Fruit fly (Drosophila melanogaster) whole organism, embryonic: ENCODE results near the gene MCU.

Experiments
- Antp ChIP-seq: fragments of 200-800 bp; sonication (Bioruptor generic); optimal IDR thresholded peaks from 3 replicates; lab custom pipeline; 2016; ENCODE audit warnings: missing biosample characterization, missing genetic modification characterization
- CG10543 ChIP-seq: fragments of 200-800 bp; sonication (Bioruptor generic); optimal IDR thresholded peaks from 3 replicates; lab custom pipeline; 2017; ENCODE audit warnings: missing biosample characterization, mild to moderate bottlenecking, missing genetic modification characterization, moderate library complexity
- CG11696 ChIP-seq: fragments of 200-800 bp; sonication (Bioruptor generic); IDR thresholded peaks from 2 replicates; pipeline ENCODE4 v1.3.6; 2022; ENCODE audit warnings: missing biosample characterization, missing genetic modification characterization
- CG12299 ChIP-seq: fragments of 200-800 bp; sonication (Bioruptor generic); optimal IDR thresholded peaks from 2 replicates; lab custom pipeline; 2018; ENCODE audit warnings: missing biosample characterization, mild to moderate bottlenecking, missing genetic modification characterization
- CG13287 ChIP-seq: fragments of 200-800 bp; sonication (Bioruptor generic); IDR thresholded peaks from 2 replicates; pipeline ENCODE4 v1.3.6; 2022; ENCODE audit warnings: missing biosample characterization, missing genetic modification characterization; ENCODE audit not compliant: partially characterized antibody
- CG14050 ChIP-seq: fragments of 200-800 bp; sonication (Bioruptor generic); IDR thresholded peaks from 3 replicates; pipeline ENCODE4 v1.3.6; 2022; ENCODE audit warnings: missing biosample characterization, missing genetic modification characterization
- CG15479 ChIP-seq: fragments of 200-800 bp; sonication (Bioruptor generic); optimal IDR thresholded peaks from 3 replicates; lab custom pipeline; 2019; ENCODE audit warnings: missing biosample characterization, mild to moderate bottlenecking, missing genetic modification characterization, moderate library complexity
- CG15514 ChIP-seq: fragments of 200-800 bp; sonication (Bioruptor generic); optimal IDR thresholded peaks from 3 replicates; lab custom pipeline; 2017; ENCODE audit warnings: missing biosample characterization, missing genetic modification characterization, mild to moderate bottlenecking, moderate library complexity, missing genetic modification reagents
- CG17829 ChIP-seq: fragments of 200-800 bp; optimal IDR thresholded peaks from 2 replicates; lab custom pipeline; 2019; ENCODE audit warnings: missing biosample characterization, mild to moderate bottlenecking, missing genetic modification characterization, moderate library complexity
- CG17912 ChIP-seq: fragments of 200-800 bp; sonication (Bioruptor generic); optimal IDR thresholded peaks from 2 replicates; lab custom pipeline; 2018; ENCODE audit warnings: missing biosample characterization, mild to moderate bottlenecking, missing genetic modification characterization
- CG2678 ChIP-seq: fragments of 200-800 bp; sonication (Bioruptor generic); optimal IDR thresholded peaks from 3 replicates; lab custom pipeline; 2019; ENCODE audit warnings: missing biosample characterization, mild to moderate bottlenecking, missing genetic modification characterization, moderate library complexity
- CG30020 ChIP-seq: fragments of 200-800 bp; optimal IDR thresholded peaks from 2 replicates; lab custom pipeline; 2019; ENCODE audit warnings: missing biosample characterization, mild to moderate bottlenecking, missing genetic modification characterization, moderate library complexity
- CG31365 ChIP-seq: fragments of 200-800 bp; sonication (Bioruptor generic); optimal IDR thresholded peaks from 2 replicates; lab custom pipeline; 2018; ENCODE audit warnings: missing biosample characterization, mild to moderate bottlenecking, missing genetic modification characterization
- CG32767 ChIP-seq: fragments of 200-800 bp; sonication (Bioruptor generic); IDR thresholded peaks from 2 replicates; pipeline ENCODE4 v1.3.6; 2022; ENCODE audit warnings: missing biosample characterization, missing genetic modification characterization
- CG4282 ChIP-seq: fragments of 200-800 bp; sonication (Bioruptor generic); optimal IDR thresholded peaks from 2 replicates; lab custom pipeline; 2016; ENCODE audit warnings: missing biosample characterization, missing genetic modification characterization
- CG4404 ChIP-seq: fragments of 200-800 bp; sonication (Bioruptor generic); IDR thresholded peaks from 2 replicates; pipeline ENCODE4 v1.3.6; 2022; ENCODE audit warnings: missing biosample characterization, missing genetic modification characterization
- CG6683 ChIP-seq: fragments of 200-800 bp; sonication (Bioruptor generic); optimal IDR thresholded peaks from 2 replicates; lab custom pipeline; 2017; ENCODE audit warnings: missing biosample characterization, mild to moderate bottlenecking, missing genetic modification characterization, missing genetic modification reagents
- CG7963 ChIP-seq: fragments of 200-800 bp; sonication (Bioruptor generic); IDR thresholded peaks from 3 replicates; pipeline ENCODE4 v1.3.6; 2022; ENCODE audit warnings: missing biosample characterization, missing genetic modification characterization; ENCODE audit not compliant: partially characterized antibody
- CG8290 ChIP-seq, 3 experiments: fragments of 200-800 bp; sonication (Bioruptor generic); optimal IDR thresholded peaks; 2 replicates each; lab custom pipeline; 2016 to 2019; ENCODE audit warnings: missing biosample characterization in 3 of 3, missing genetic modification characterization in 3 of 3, mild to moderate bottlenecking in 2 of 3, moderate library complexity in 1 of 3
- CG9609 ChIP-seq: fragments of 200-800 bp; sonication (Bioruptor generic); optimal IDR thresholded peaks from 3 replicates; lab custom pipeline; 2016; ENCODE audit warnings: missing biosample characterization, missing genetic modification characterization
- CG9727 ChIP-seq: fragments of 200-800 bp; sonication (Bioruptor generic); optimal IDR thresholded peaks from 3 replicates; lab custom pipeline; 2017; ENCODE audit warnings: missing biosample characterization, mild to moderate bottlenecking, missing genetic modification characterization
- Dfd ChIP-seq, 2 experiments: fragments of >200 bp; optimal IDR thresholded peaks; 2 replicates each; lab custom pipeline; 2017; ENCODE audit warnings: missing biosample characterization in 2 of 2, missing genetic modification characterization in 2 of 2
- Dp ChIP-seq: fragments of 200-800 bp; sonication (Bioruptor generic); optimal IDR thresholded peaks from 2 replicates; lab custom pipeline; 2018; ENCODE audit warnings: missing biosample characterization, mild to moderate bottlenecking, missing genetic modification characterization, moderate library complexity
- H15 ChIP-seq: fragments of 200-800 bp; sonication (Bioruptor generic); IDR thresholded peaks from 3 replicates; pipeline ENCODE4 v1.3.6; 2022; ENCODE audit warnings: missing biosample characterization, missing genetic modification characterization
- Hand ChIP-seq: fragments of 200-800 bp; sonication (Bioruptor generic); optimal IDR thresholded peaks from 2 replicates; lab custom pipeline; 2017; ENCODE audit warnings: mild to moderate bottlenecking, missing biosample characterization, missing genetic modification reagents, missing genetic modification characterization
- Hr51 ChIP-seq, 2 experiments: fragments of 200-800 bp; sonication (Bioruptor generic); optimal IDR thresholded peaks; 2 replicates in 1 of 2; 3 replicates in 1 of 2; lab custom pipeline; 2016 to 2018; ENCODE audit warnings: missing biosample characterization in 2 of 2, missing genetic modification characterization in 2 of 2, mild to moderate bottlenecking in 1 of 2, moderate library complexity in 1 of 2
- Max ChIP-seq: fragments of 200-800 bp; sonication (Bioruptor generic); optimal IDR thresholded peaks from 2 replicates; lab custom pipeline; 2016; ENCODE audit warnings: missing biosample characterization, mild to moderate bottlenecking, missing genetic modification characterization
- NK7.1 ChIP-seq: fragments of 200-800 bp; sonication (Bioruptor generic); optimal IDR thresholded peaks from 3 replicates; lab custom pipeline; 2016; ENCODE audit warnings: missing biosample characterization, missing genetic modification characterization
- Rfx ChIP-seq: fragments of 200-800 bp; sonication (Bioruptor generic); IDR thresholded peaks from 2 replicates; pipeline ENCODE4 v1.3.6; 2022; ENCODE audit warnings: missing biosample characterization, missing genetic modification characterization
- Rx ChIP-seq: fragments of 200-800 bp; sonication (Bioruptor generic); IDR thresholded peaks from 2 replicates; pipeline ENCODE4 v1.3.6; 2022; ENCODE audit warnings: missing biosample characterization, missing genetic modification characterization
- Sin3A ChIP-seq: fragments of >200 bp; optimal IDR thresholded peaks from 2 replicates; lab custom pipeline; 2018
- Sry-β ChIP-seq: fragments of 200-800 bp; sonication (Bioruptor generic); optimal IDR thresholded peaks from 2 replicates; lab custom pipeline; 2018; ENCODE audit warnings: missing biosample characterization, mild to moderate bottlenecking, missing genetic modification characterization, moderate library complexity
- Trl ChIP-seq, 3 experiments: fragments of >200 bp in 2 of 3; fragments of 200-800 bp in 1 of 3; sonication (Bioruptor generic) in 1 of 3; optimal IDR thresholded peaks; 2 replicates in 1 of 3; 3 replicates in 2 of 3; lab custom pipeline; 2016 to 2017; ENCODE audit warnings: missing biosample characterization in 1 of 3, missing genetic modification characterization in 1 of 3
- cas ChIP-seq: fragments of 200-800 bp; sonication (Bioruptor generic); IDR thresholded peaks from 2 replicates; pipeline ENCODE4 v1.3.6; 2022; ENCODE audit warnings: missing biosample characterization, missing genetic modification characterization
- caup ChIP-seq: fragments of 200-800 bp; sonication (Bioruptor generic); optimal IDR thresholded peaks from 3 replicates; lab custom pipeline; 2017; ENCODE audit warnings: missing biosample characterization, mild to moderate bottlenecking, missing genetic modification characterization, moderate library complexity; ENCODE audit not compliant: severe bottlenecking
- cg ChIP-seq: fragments of 200-800 bp; sonication (Bioruptor generic); optimal IDR thresholded peaks from 3 replicates; lab custom pipeline; 2019; ENCODE audit warnings: missing biosample characterization, mild to moderate bottlenecking, missing genetic modification characterization, moderate library complexity
- crc ChIP-seq: fragments of 200-800 bp; sonication (Bioruptor generic); optimal IDR thresholded peaks from 2 replicates; lab custom pipeline; 2016; ENCODE audit warnings: missing biosample characterization, missing genetic modification characterization
- fu2 ChIP-seq: fragments of 200-800 bp; sonication (Bioruptor generic); optimal IDR thresholded peaks from 2 replicates; lab custom pipeline; 2016; ENCODE audit warnings: missing biosample characterization, missing genetic modification characterization
- grau ChIP-seq: fragments of 200-800 bp; optimal IDR thresholded peaks from 3 replicates; lab custom pipeline; 2019; ENCODE audit warnings: missing biosample characterization, mild to moderate bottlenecking, missing genetic modification characterization, moderate library complexity
- gsb-n ChIP-seq: fragments of 200-800 bp; sonication (Bioruptor generic); optimal IDR thresholded peaks from 3 replicates; lab custom pipeline; 2018; ENCODE audit warnings: missing biosample characterization, mild to moderate bottlenecking, missing genetic modification characterization
- her ChIP-seq: fragments of 200-800 bp; sonication (Bioruptor generic); optimal IDR thresholded peaks from 2 replicates; lab custom pipeline; 2016; ENCODE audit warnings: missing biosample characterization, missing genetic modification characterization
- lola ChIP-seq, 3 experiments: fragments of >200 bp in 2 of 3; fragments of 200-800 bp in 1 of 3; sonication (Bioruptor generic) in 1 of 3; optimal IDR thresholded peaks; 2 replicates each; lab custom pipeline; 2017 to 2019; ENCODE audit warnings: missing biosample characterization in 3 of 3, missing genetic modification characterization in 3 of 3, mild to moderate bottlenecking in 1 of 3, moderate library complexity in 1 of 3
- nerfin-1 ChIP-seq: fragments of 200-800 bp; sonication (Bioruptor generic); optimal IDR thresholded peaks from 3 replicates; lab custom pipeline; 2019; ENCODE audit warnings: missing biosample characterization, mild to moderate bottlenecking, missing genetic modification characterization, moderate library complexity
- pho ChIP-seq: fragments of 200-800 bp; sonication (Bioruptor generic); optimal IDR thresholded peaks from 2 replicates; lab custom pipeline; 2016; ENCODE audit warnings: missing biosample characterization, missing genetic modification characterization
- scrt ChIP-seq: fragments of 200-800 bp; sonication (Bioruptor generic); optimal IDR thresholded peaks from 2 replicates; lab custom pipeline; 2018; ENCODE audit warnings: missing biosample characterization, mild to moderate bottlenecking, missing genetic modification characterization, moderate library complexity
- sim ChIP-seq: fragments of 200-800 bp; sonication (Bioruptor generic); IDR thresholded peaks from 2 replicates; pipeline ENCODE4 v1.3.6; 2022; ENCODE audit warnings: missing biosample characterization, missing genetic modification characterization
- trem ChIP-seq: fragments of 200-800 bp; optimal IDR thresholded peaks from 3 replicates; lab custom pipeline; 2019; ENCODE audit warnings: missing biosample characterization, mild to moderate bottlenecking, missing genetic modification characterization, moderate library complexity
- tx ChIP-seq: fragments of 200-800 bp; sonication (Bioruptor generic); optimal IDR thresholded peaks from 2 replicates; lab custom pipeline; 2016; ENCODE audit warnings: missing biosample characterization, missing genetic modification characterization
- wor ChIP-seq: fragments of 200-800 bp; sonication (Bioruptor generic); IDR thresholded peaks from 2 replicates; pipeline ENCODE4 v1.3.6; 2022; ENCODE audit warnings: missing biosample characterization, missing genetic modification characterization
- yki ChIP-seq: fragments of >200 bp; optimal IDR thresholded peaks from 3 replicates; lab custom pipeline; 2018

Gene MCU

DNA sequence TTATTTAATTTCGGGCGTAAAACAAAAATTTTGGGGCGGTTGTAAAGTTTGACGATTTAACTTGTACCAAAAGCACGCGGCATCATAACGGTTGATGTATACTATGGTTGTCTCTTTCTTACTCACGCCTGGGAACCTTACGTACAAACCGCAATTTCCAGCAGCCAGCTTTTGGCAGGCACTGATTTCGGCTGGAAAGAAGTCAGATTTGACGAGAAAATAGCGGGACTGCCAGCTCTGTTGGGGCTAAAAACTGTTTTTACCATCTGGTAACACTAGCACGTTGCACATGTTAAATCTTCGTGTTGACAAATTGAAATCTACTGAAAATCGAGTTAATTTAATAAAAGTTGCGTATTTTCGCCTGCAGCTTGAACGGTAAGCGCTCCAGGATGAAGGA is 55.4 kb downstream of the MCU start, which contains the start of gene zpg (continued):
- TF ChIP-seq fu2 = no peak
- no peak for TF ChIP-seq CG4282 (GFP tag; lab: Kevin White, UChicago)
- TF ChIP-seq CG30020 = no peak
- TF ChIP-seq scrt (GFP tag; lab: Kevin White, UChicago) = no peak
- TF ChIP-seq cg = no peak
- TF ChIP-seq lola (GFP tag; optimal IDR thresholded peaks at IDR 0.05; lab: Kevin White, UChicago) = no peak
- TF ChIP-seq sim (GFP tag; lab: Robert Waterston, UW) = no peak
- peak; percentile 39 for TF ChIP-seq CG17912 (GFP tag; lab: Kevin White, UChicago)
- peak; percentile 56 for TF ChIP-seq Rfx (GFP tag; lab: Robert Waterston, UW)
- no peak for TF ChIP-seq grau (tag; lab: Kevin White, UChicago)
- TF ChIP-seq CG6683 = no peak
- TF ChIP-seq H15 = no peak
- TF ChIP-seq crc = no peak
- no peak for TF ChIP-seq CG10543 (GFP tag; lab: Kevin White, UChicago)
- TF ChIP-seq CG14050 (GFP tag; lab: Robert Waterston, UW) = no peak
- TF ChIP-seq Sry-β (GFP tag; lab: Kevin White, UChicago) = peak; percentile 98
- peak; percentile 59 for TF ChIP-seq trem (tag; lab: Kevin White, UChicago)
- no peak for TF ChIP-seq Trl (optimal IDR thresholded peaks at IDR 0.05; lab: Kevin White, UChicago)
- no peak for TF ChIP-seq Trl (GFP tag; optimal IDR thresholded peaks at IDR 0.05; lab: Kevin White, UChicago)
- TF ChIP-seq gsb-n (tag; lab: Kevin White, UChicago) = no peak
- TF ChIP-seq Hr51 (GFP tag; optimal IDR thresholded peaks at IDR 0.05; lab: Kevin White, UChicago) = peak in 1 of 2 experiments; percentile 7
- TF ChIP-seq Antp (GFP tag; lab: Kevin White, UChicago) = no peak
- TF ChIP-seq CG4404 = no peak
- TF ChIP-seq Dp (GFP tag; lab: Kevin White, UChicago) = peak; percentile 79
- peak; percentile 4 for TF ChIP-seq CG9727 (GFP tag; lab: Kevin White, UChicago)
- peak; percentile 59 for TF ChIP-seq CG15514
- TF ChIP-seq Rx = no peak
- TF ChIP-seq pho = peak; percentile 22
- peak; percentile 77 for TF ChIP-seq CG13287 (GFP tag; lab: Robert Waterston, UW)
- no peak for TF ChIP-seq CG2678
- TF ChIP-seq tx (GFP tag; lab: Kevin White, UChicago) = peak; percentile 18
- TF ChIP-seq caup (GFP tag; lab: Kevin White, UChicago) = no peak
- TF ChIP-seq CG12299 (tag; lab: Kevin White, UChicago) = no peak
- no peak for TF ChIP-seq CG32767 (GFP tag; lab: Robert Waterston, UW)
- no peak for TF ChIP-seq wor (GFP tag; lab: Robert Waterston, UW)
- TF ChIP-seq Dfd (GFP tag; optimal IDR thresholded peaks at IDR 0.05; lab: Kevin White, UChicago) = no peak
- TF ChIP-seq her (GFP tag; lab: Kevin White, UChicago) = no peak
- peak; percentile 87 for TF ChIP-seq Sin3A (lab: Kevin White, UChicago)
- TF ChIP-seq NK7.1 (GFP tag; lab: Kevin White, UChicago) = no peak
- TF ChIP-seq CG31365 (tag; lab: Kevin White, UChicago) = peak; percentile 7
- TF ChIP-seq CG7963 (GFP tag; lab: Robert Waterston, UW) = no peak
- no peak for TF ChIP-seq CG17829 (tag; lab: Kevin White, UChicago)
- no peak for TF ChIP-seq CG8290 (GFP tag; optimal IDR thresholded peaks at IDR 0.05; lab: Kevin White, UChicago)
- TF ChIP-seq CG8290 (tag; optimal IDR thresholded peaks at IDR 0.05; lab: Kevin White, UChicago) = peak in 1 of 2 experiments; percentile 11
- no peak for TF ChIP-seq cas (GFP tag; lab: Robert Waterston, UW)
- TF ChIP-seq Max = peak; percentile 85
- no peak for TF ChIP-seq Hand (GFP tag; lab: Kevin White, UChicago)
- TF ChIP-seq yki (lab: Kevin White, UChicago) = no peak
- TF ChIP-seq CG11696 (GFP tag; lab: Robert Waterston, UW) = no peak
- no peak for TF ChIP-seq nerfin-1 (tag; lab: Kevin White, UChicago)
- TF ChIP-seq CG9609 = peak; percentile 26
- TF ChIP-seq CG15479 = no peak
